Fruit fly (Drosophila melanogaster) whole organism, embryonic: ENCODE data around the gene CG14082.

Experiments
- Adf1 ChIP-seq: fragments of 200-800 bp; sonication (Bioruptor generic); IDR thresholded peaks from 2 replicates; pipeline ENCODE4 v1.3.6; 2022; ENCODE audit warnings: missing biosample characterization, missing genetic modification characterization
- CG10147 ChIP-seq: fragments of 200-800 bp; sonication (Bioruptor generic); optimal IDR thresholded peaks from 2 replicates; lab custom pipeline; 2019; ENCODE audit warnings: missing biosample characterization, mild to moderate bottlenecking, missing genetic modification characterization, moderate library complexity
- CG10543 ChIP-seq: fragments of 200-800 bp; sonication (Bioruptor generic); optimal IDR thresholded peaks from 3 replicates; lab custom pipeline; 2017; ENCODE audit warnings: missing biosample characterization, mild to moderate bottlenecking, missing genetic modification characterization, moderate library complexity
- CG13624 ChIP-seq: fragments of 200-800 bp; sonication (Bioruptor generic); optimal IDR thresholded peaks from 2 replicates; lab custom pipeline; 2016; ENCODE audit warnings: missing biosample characterization, missing genetic modification characterization
- CG15073 ChIP-seq: fragments of 200-800 bp; sonication (Bioruptor generic); optimal IDR thresholded peaks from 2 replicates; lab custom pipeline; 2016; ENCODE audit warnings: missing biosample characterization, missing genetic modification characterization
- CG17328 ChIP-seq: fragments of 200-800 bp; sonication (Bioruptor generic); IDR thresholded peaks from 2 replicates; pipeline ENCODE4 v1.3.6; 2022; ENCODE audit warnings: missing biosample characterization, missing genetic modification characterization
- CG18011 ChIP-seq: fragments of 200-800 bp; sonication (Bioruptor generic); optimal IDR thresholded peaks from 2 replicates; lab custom pipeline; 2017; ENCODE audit warnings: missing biosample characterization, missing genetic modification characterization, mild to moderate bottlenecking, moderate library complexity, missing genotype
- CG18764 ChIP-seq: fragments of 200-800 bp; sonication (Bioruptor generic); optimal IDR thresholded peaks from 3 replicates; lab custom pipeline; 2016; ENCODE audit warnings: missing biosample characterization, missing genetic modification characterization
- CG2199 ChIP-seq: fragments of 200-800 bp; sonication (Bioruptor generic); IDR thresholded peaks from 3 replicates; pipeline ENCODE4 v1.3.6; 2022; ENCODE audit warnings: missing biosample characterization, missing genetic modification characterization
- CG2875 ChIP-seq: fragments of 200-800 bp; sonication (Bioruptor generic); optimal IDR thresholded peaks from 2 replicates; lab custom pipeline; 2017; ENCODE audit warnings: missing biosample characterization, mild to moderate bottlenecking, missing genetic modification characterization, missing genetic modification reagents
- CG30403 ChIP-seq: fragments of 200-800 bp; sonication (Bioruptor generic); optimal IDR thresholded peaks from 3 replicates; lab custom pipeline; 2016; ENCODE audit warnings: missing biosample characterization, missing genetic modification characterization
- CG32767 ChIP-seq: fragments of 200-800 bp; sonication (Bioruptor generic); IDR thresholded peaks from 2 replicates; pipeline ENCODE4 v1.3.6; 2022; ENCODE audit warnings: missing biosample characterization, missing genetic modification characterization
- CG3407 ChIP-seq: fragments of 200-800 bp; sonication (Bioruptor generic); optimal IDR thresholded peaks from 2 replicates; lab custom pipeline; 2018; ENCODE audit warnings: missing biosample characterization, mild to moderate bottlenecking, missing genetic modification characterization
- CG43689 ChIP-seq: fragments of 200-800 bp; sonication (Bioruptor generic); IDR thresholded peaks from 2 replicates; pipeline ENCODE4 v1.3.6; 2022; ENCODE audit warnings: missing biosample characterization, missing genetic modification characterization
- CG6175 ChIP-seq: fragments of 200-800 bp; sonication (Bioruptor generic); IDR thresholded peaks from 3 replicates; pipeline ENCODE4 v1.3.6; 2022; ENCODE audit warnings: missing biosample characterization, missing genetic modification characterization
- CG7928 ChIP-seq: fragments of 200-800 bp; sonication (Bioruptor generic); optimal IDR thresholded peaks from 2 replicates; lab custom pipeline; 2017; ENCODE audit warnings: missing biosample characterization, mild to moderate bottlenecking, missing genetic modification characterization
- CG8388 ChIP-seq: fragments of 200-800 bp; sonication (Bioruptor generic); optimal IDR thresholded peaks from 2 replicates; lab custom pipeline; 2019; ENCODE audit warnings: missing biosample characterization, mild to moderate bottlenecking, missing genetic modification characterization, moderate library complexity
- Camta ChIP-seq: fragments of 200-800 bp; sonication (Bioruptor generic); optimal IDR thresholded peaks from 2 replicates; lab custom pipeline; 2016; ENCODE audit warnings: missing biosample characterization, missing genetic modification characterization
- Dek ChIP-seq: fragments of 200-800 bp; sonication (Bioruptor generic); optimal IDR thresholded peaks from 3 replicates; lab custom pipeline; 2019; ENCODE audit warnings: missing biosample characterization, mild to moderate bottlenecking, missing genetic modification characterization, moderate library complexity
- Hey ChIP-seq: fragments of 200-800 bp; sonication (Bioruptor generic); optimal IDR thresholded peaks from 3 replicates; lab custom pipeline; 2018; ENCODE audit warnings: missing biosample characterization, mild to moderate bottlenecking, missing genetic modification characterization
- Hmx ChIP-seq: fragments of 200-800 bp; sonication (Bioruptor generic); optimal IDR thresholded peaks from 2 replicates; lab custom pipeline; 2016; ENCODE audit warnings: missing biosample characterization, missing genetic modification characterization
- Hr39 ChIP-seq: fragments of >200 bp; optimal IDR thresholded peaks from 2 replicates; lab custom pipeline; 2017
- MESR4 ChIP-seq: fragments of 200-800 bp; sonication (Bioruptor generic); optimal IDR thresholded peaks from 2 replicates; lab custom pipeline; 2018; ENCODE audit warnings: missing biosample characterization, mild to moderate bottlenecking, missing genetic modification characterization, moderate library complexity
- Meics ChIP-seq: fragments of 200-800 bp; sonication (Bioruptor generic); optimal IDR thresholded peaks from 2 replicates; lab custom pipeline; 2017; ENCODE audit warnings: missing biosample characterization, mild to moderate bottlenecking, missing genetic modification characterization
- Nf-YC ChIP-seq: fragments of 200-800 bp; optimal IDR thresholded peaks from 3 replicates; lab custom pipeline; 2019; ENCODE audit warnings: missing biosample characterization, mild to moderate bottlenecking, missing genetic modification characterization, moderate library complexity
- Tbp ChIP-seq: fragments of >200 bp; optimal IDR thresholded peaks from 2 replicates; lab custom pipeline; 2018; ENCODE audit warnings: missing biosample characterization, missing genetic modification characterization
- Xrp1 ChIP-seq: fragments of 200-800 bp; sonication (Bioruptor generic); IDR thresholded peaks from 2 replicates; pipeline ENCODE4 v1.3.6; 2022; ENCODE audit warnings: missing biosample characterization, missing genetic modification characterization
- YL-1 ChIP-seq: fragments of 200-800 bp; sonication (Bioruptor generic); optimal IDR thresholded peaks from 3 replicates; lab custom pipeline; 2017; ENCODE audit warnings: missing biosample characterization, mild to moderate bottlenecking, missing genetic modification characterization
- ara ChIP-seq: fragments of 200-800 bp; sonication (Bioruptor generic); IDR thresholded peaks from 2 replicates; pipeline ENCODE4 v1.3.6; 2022; ENCODE audit warnings: missing biosample characterization, missing genetic modification characterization
- az2 ChIP-seq: fragments of 200-800 bp; sonication (Bioruptor generic); optimal IDR thresholded peaks from 3 replicates; lab custom pipeline; 2016; ENCODE audit warnings: missing biosample characterization, missing genetic modification characterization
- btn ChIP-seq: fragments of 200-800 bp; sonication (Bioruptor generic); optimal IDR thresholded peaks from 2 replicates; lab custom pipeline; 2016; ENCODE audit warnings: missing biosample characterization, missing genetic modification characterization
- chm ChIP-seq: fragments of 200-800 bp; sonication (Bioruptor generic); IDR thresholded peaks from 2 replicates; pipeline ENCODE4 v1.3.6; 2022; ENCODE audit warnings: missing biosample characterization, missing genetic modification characterization
- ci ChIP-seq: fragments of 200-800 bp; sonication (Bioruptor generic); IDR thresholded peaks from 3 replicates; pipeline ENCODE4 v1.3.6; 2022; ENCODE audit warnings: missing biosample characterization, missing genetic modification characterization
- dm ChIP-seq: fragments of 200-800 bp; sonication (Bioruptor generic); optimal IDR thresholded peaks from 3 replicates; lab custom pipeline; 2016; ENCODE audit warnings: missing biosample characterization, missing genetic modification characterization
- dpn ChIP-seq, 2 experiments: fragments of 200-800 bp; sonication (Bioruptor generic); optimal IDR thresholded peaks; 3 replicates each; lab custom pipeline; 2016; ENCODE audit warnings: missing biosample characterization in 2 of 2, missing genetic modification characterization in 2 of 2
- gem ChIP-seq: fragments of 200-800 bp; sonication (Bioruptor generic); optimal IDR thresholded peaks from 2 replicates; lab custom pipeline; 2019; ENCODE audit warnings: missing biosample characterization, mild to moderate bottlenecking, missing genetic modification characterization, moderate library complexity
- hth ChIP-seq: fragments of >200 bp; optimal IDR thresholded peaks from 2 replicates; lab custom pipeline; 2017; ENCODE audit warnings: inconsistent platforms
- ind ChIP-seq: fragments of 200-800 bp; sonication (Bioruptor generic); optimal IDR thresholded peaks from 3 replicates; lab custom pipeline; 2016; ENCODE audit warnings: missing biosample characterization, missing genetic modification characterization
- insv ChIP-seq, 2 experiments: fragments of 200-800 bp; sonication (Bioruptor generic); optimal IDR thresholded peaks; 3 replicates each; lab custom pipeline; 2016 to 2018; ENCODE audit warnings: missing biosample characterization in 2 of 2, missing genetic modification characterization in 2 of 2
- jigr1 ChIP-seq: fragments of 200-800 bp; sonication (Bioruptor generic); IDR thresholded peaks from 3 replicates; pipeline ENCODE4 v1.3.6; 2022; ENCODE audit warnings: missing biosample characterization, missing genetic modification characterization
- kni ChIP-seq: fragments of 200-800 bp; sonication (Bioruptor generic); optimal IDR thresholded peaks from 3 replicates; lab custom pipeline; 2017; ENCODE audit warnings: mild to moderate bottlenecking, missing biosample characterization, missing genetic modification reagents, missing genetic modification characterization
- nom ChIP-seq: fragments of 200-800 bp; sonication (Bioruptor generic); optimal IDR thresholded peaks from 2 replicates; lab custom pipeline; 2017; ENCODE audit warnings: missing biosample characterization, missing genetic modification characterization, mild to moderate bottlenecking, moderate library complexity, missing genetic modification reagents
- pan ChIP-seq, 4 experiments: fragments of >200 bp in 3 of 4; fragments of 200-800 bp in 1 of 4; sonication (Bioruptor generic) in 1 of 4; optimal IDR thresholded peaks in 3 of 4; IDR thresholded peaks in 1 of 4; 2 replicates each; pipeline versions ENCODE4 v1.3.6 to Lab custom; 2017 to 2022; ENCODE audit warnings: missing biosample characterization in 2 of 4, missing genetic modification characterization in 2 of 4, mixed read lengths in 1 of 4
- sens ChIP-seq: fragments of 200-800 bp; sonication (Bioruptor generic); peaks from one replicate; lab custom pipeline; 2016; ENCODE audit warnings: missing biosample characterization, missing genetic modification characterization
- sisA ChIP-seq: fragments of 200-800 bp; sonication (Bioruptor generic); IDR thresholded peaks from 2 replicates; pipeline ENCODE4 v1.3.6; 2022; ENCODE audit warnings: missing biosample characterization, missing genetic modification characterization
- sob ChIP-seq: fragments of 200-800 bp; sonication (Bioruptor generic); IDR thresholded peaks from 2 replicates; pipeline ENCODE4 v1.3.6; 2022; ENCODE audit warnings: missing biosample characterization, missing genetic modification characterization
- sug ChIP-seq: fragments of 200-800 bp; optimal IDR thresholded peaks from 2 replicates; lab custom pipeline; 2019; ENCODE audit warnings: missing biosample characterization, mild to moderate bottlenecking, missing genetic modification characterization, moderate library complexity
- tap ChIP-seq: fragments of 200-800 bp; optimal IDR thresholded peaks from 3 replicates; lab custom pipeline; 2019; ENCODE audit warnings: missing biosample characterization, mild to moderate bottlenecking, missing genetic modification characterization, moderate library complexity
- trh ChIP-seq: fragments of 200-800 bp; sonication (Bioruptor generic); optimal IDR thresholded peaks from 2 replicates; lab custom pipeline; 2016; ENCODE audit warnings: missing biosample characterization, missing genetic modification characterization
- vfl ChIP-seq: fragments of 200-800 bp; sonication (Bioruptor generic); optimal IDR thresholded peaks from 2 replicates; lab custom pipeline; 2016; ENCODE audit warnings: missing biosample characterization, missing genetic modification characterization

Gene CG14082

DNA sequence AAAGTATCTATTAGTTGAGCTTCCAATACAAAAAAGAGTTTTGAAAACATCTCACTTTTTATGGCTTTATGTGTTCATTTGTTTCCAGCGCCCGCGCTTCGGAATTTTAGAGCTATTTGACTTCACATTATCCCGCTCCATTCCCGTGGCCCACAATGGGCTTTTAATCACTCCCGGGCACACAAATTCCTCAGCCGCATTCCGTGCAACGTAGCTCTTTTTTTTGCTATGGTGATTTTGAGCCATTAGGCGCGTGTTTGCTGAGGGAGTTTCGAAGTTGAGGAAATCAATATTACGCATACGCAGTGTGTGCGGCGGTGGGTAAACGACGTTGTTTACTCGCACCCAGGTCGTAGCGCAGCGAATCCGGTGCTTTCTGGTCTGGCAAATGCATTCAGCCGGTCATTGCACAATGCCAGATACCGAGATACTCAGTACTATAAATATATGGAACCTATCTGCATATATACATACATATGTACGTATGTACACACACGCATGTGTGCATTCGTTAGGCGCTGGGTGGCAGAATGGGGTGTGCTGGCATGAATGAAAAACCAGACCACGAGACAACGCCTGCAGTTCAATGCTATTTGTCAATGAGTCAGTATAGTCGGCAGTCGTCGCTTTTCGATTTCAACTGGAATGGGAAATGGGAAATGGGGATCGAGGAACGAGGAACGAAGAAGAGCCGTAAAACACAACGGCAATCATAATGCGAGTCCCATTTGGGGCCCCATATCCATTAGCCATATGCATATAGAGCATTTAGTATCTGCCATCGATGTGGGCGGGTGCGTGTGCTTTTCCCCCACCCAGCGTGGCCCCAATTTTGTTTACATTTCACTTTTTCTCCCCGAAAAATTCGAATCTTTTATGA lies 65.5 kb downstream of the CG14082 start (continued):
- TF ChIP-seq CG6175 (GFP tag; lab: Robert Waterston, UW), result no peak
- TF ChIP-seq Hey (tag; lab: Kevin White, UChicago), result peak; percentile 3
- TF ChIP-seq btn (GFP tag; lab: Kevin White, UChicago), result no peak
- TF ChIP-seq dm (GFP tag; lab: Kevin White, UChicago), result no peak
- peak; percentile 69; the same call in 2 of the 3 replicates for TF ChIP-seq ci (GFP tag; lab: Robert Waterston, UW)
- no peak for TF ChIP-seq Camta (GFP tag; lab: Kevin White, UChicago)
- no peak for TF ChIP-seq ind (GFP tag; lab: Kevin White, UChicago)
- peak; percentile 32; the same call in 1 of the 2 replicates for TF ChIP-seq ara
- TF ChIP-seq kni (GFP tag; lab: Kevin White, UChicago), result peak; percentile 76
- TF ChIP-seq Hmx (GFP tag; lab: Kevin White, UChicago), result no peak
- TF ChIP-seq Hr39 (lab: Kevin White, UChicago), result no peak
- peak; percentile 52 for TF ChIP-seq CG3407 (GFP tag; lab: Kevin White, UChicago)
- TF ChIP-seq sob, result no peak
- TF ChIP-seq CG18764, result no peak
- TF ChIP-seq nom (GFP tag; lab: Kevin White, UChicago), result no peak
- TF ChIP-seq sisA (GFP tag; lab: Robert Waterston, UW), result no peak
- peak; percentile 35 for TF ChIP-seq gem (tag; lab: Kevin White, UChicago)
- TF ChIP-seq Meics (GFP tag; lab: Kevin White, UChicago), result no peak
- no peak for TF ChIP-seq CG13624 (GFP tag; lab: Kevin White, UChicago)
- no peak for TF ChIP-seq Tbp
- no peak for TF ChIP-seq Nf-YC (tag; lab: Kevin White, UChicago)
- TF ChIP-seq az2 (GFP tag; lab: Kevin White, UChicago), result no peak
- no peak for TF ChIP-seq chm (GFP tag; lab: Robert Waterston, UW)
- TF ChIP-seq Dek (tag; lab: Kevin White, UChicago), result no peak
- 0 out of 2 replicates have a peak, but pooled peaks have one; percentile 16 for TF ChIP-seq CG17328
- TF ChIP-seq CG2875, result peak; percentile 41
- TF ChIP-seq insv (GFP tag; optimal IDR thresholded peaks at IDR 0.05; lab: Kevin White, UChicago), result no peak
- no peak for TF ChIP-seq CG15073 (GFP tag; lab: Kevin White, UChicago)
- TF ChIP-seq jigr1, result no peak
- TF ChIP-seq CG32767 (GFP tag; lab: Robert Waterston, UW), result no peak
- TF ChIP-seq hth (lab: Kevin White, UChicago), result no peak
- TF ChIP-seq sug (tag; lab: Kevin White, UChicago), result no peak
- no peak for TF ChIP-seq pan (optimal IDR thresholded peaks at IDR 0.05; lab: Kevin White, UChicago)
- TF ChIP-seq pan (GFP tag; optimal IDR thresholded peaks at IDR 0.05 in 1 of 2, IDR thresholded peaks at IDR 0.05 in 1 of 2), result no peak
- no peak for TF ChIP-seq CG7928 (GFP tag; lab: Kevin White, UChicago)
- TF ChIP-seq Adf1 (GFP tag; lab: Robert Waterston, UW), result no peak
- TF ChIP-seq CG43689 (GFP tag; lab: Robert Waterston, UW), result 0 out of 2 replicates have a peak, but pooled peaks have one; percentile 17
- TF ChIP-seq CG10147 (GFP tag; lab: Kevin White, UChicago), result no peak
- TF ChIP-seq sens (GFP tag; lab: Kevin White, UChicago), result peak; percentile 61
- peak; percentile 1 for TF ChIP-seq CG10543
- no peak for TF ChIP-seq vfl (GFP tag; lab: Kevin White, UChicago)
- peak; percentile 1 for TF ChIP-seq CG8388 (GFP tag; lab: Kevin White, UChicago)
- no peak for TF ChIP-seq CG18011
- no peak for TF ChIP-seq Xrp1 (GFP tag; lab: Robert Waterston, UW)
- no peak for TF ChIP-seq tap (tag; lab: Kevin White, UChicago)
- peak; percentile 37; the same call in 1 of the 3 replicates for TF ChIP-seq CG2199 (GFP tag; lab: Robert Waterston, UW)
- no peak for TF ChIP-seq MESR4 (GFP tag; lab: Kevin White, UChicago)
- no peak for TF ChIP-seq YL-1 (GFP tag; lab: Kevin White, UChicago)
- no peak for TF ChIP-seq trh (GFP tag; lab: Kevin White, UChicago)
- peak in 1 of 2 experiments; percentile 3 for TF ChIP-seq dpn (GFP tag; optimal IDR thresholded peaks at IDR 0.05; lab: Kevin White, UChicago)
- TF ChIP-seq CG30403 (GFP tag; lab: Kevin White, UChicago), result no peak
